Fruit fly (Drosophila melanogaster) whole organism, embryonic: ENCODE data around the gene CG42269.

ENCODE experiments used
- Adf1 ChIP-seq: fragments of 200-800 bp; sonication (Bioruptor generic); IDR thresholded peaks from 2 replicates; pipeline ENCODE4 v1.3.6; 2022; ENCODE audit warnings: missing biosample characterization, missing genetic modification characterization
- Asciz ChIP-seq: fragments of 200-800 bp; sonication (Bioruptor generic); optimal IDR thresholded peaks from 2 replicates; lab custom pipeline; 2017; ENCODE audit warnings: missing biosample characterization, mild to moderate bottlenecking, missing genetic modification characterization, missing genetic modification reagents
- BEAF-32 ChIP-seq: fragments of 200-800 bp; sonication (Bioruptor generic); optimal IDR thresholded peaks from 3 replicates; lab custom pipeline; 2017; ENCODE audit warnings: missing biosample characterization, missing genetic modification characterization, mild to moderate bottlenecking, moderate library complexity, missing genetic modification reagents
- CG10321 ChIP-seq: fragments of 200-800 bp; sonication (Bioruptor generic); IDR thresholded peaks from 2 replicates; pipeline ENCODE4 v1.3.6; 2022; ENCODE audit warnings: missing biosample characterization, missing genetic modification characterization
- CG11456 ChIP-seq: fragments of 200-800 bp; sonication (Bioruptor generic); IDR thresholded peaks from 3 replicates; pipeline ENCODE4 v1.3.6; 2022; ENCODE audit warnings: missing biosample characterization, missing genetic modification characterization
- CG12104 ChIP-seq: fragments of 200-800 bp; sonication (Bioruptor generic); optimal IDR thresholded peaks from 3 replicates; lab custom pipeline; 2016; ENCODE audit warnings: missing biosample characterization, missing genetic modification characterization
- CG12155 ChIP-seq: fragments of 200-800 bp; sonication (Bioruptor generic); optimal IDR thresholded peaks from 3 replicates; lab custom pipeline; 2016; ENCODE audit warnings: missing biosample characterization, missing genetic modification characterization
- CG12659 ChIP-seq: fragments of 200-800 bp; sonication (Bioruptor generic); optimal IDR thresholded peaks from 3 replicates; lab custom pipeline; 2017; ENCODE audit warnings: mild to moderate bottlenecking, missing biosample characterization, missing genetic modification reagents, missing genetic modification characterization
- CG13287 ChIP-seq: fragments of 200-800 bp; sonication (Bioruptor generic); IDR thresholded peaks from 2 replicates; pipeline ENCODE4 v1.3.6; 2022; ENCODE audit warnings: missing biosample characterization, missing genetic modification characterization; ENCODE audit not compliant: partially characterized antibody
- CG13424 ChIP-seq: fragments of 200-800 bp; sonication (Bioruptor generic); optimal IDR thresholded peaks from 2 replicates; lab custom pipeline; 2019; ENCODE audit warnings: missing biosample characterization, mild to moderate bottlenecking, missing genetic modification characterization, moderate library complexity
- CG15696 ChIP-seq: fragments of 200-800 bp; sonication (Bioruptor generic); optimal IDR thresholded peaks from 2 replicates; lab custom pipeline; 2019; ENCODE audit warnings: missing biosample characterization, mild to moderate bottlenecking, missing genetic modification characterization, moderate library complexity
- CG16779 ChIP-seq: fragments of 200-800 bp; sonication (Bioruptor generic); IDR thresholded peaks from 2 replicates; pipeline ENCODE4 v1.3.6; 2022; ENCODE audit warnings: missing biosample characterization, missing genetic modification characterization
- CG18262 ChIP-seq: fragments of 200-800 bp; optimal IDR thresholded peaks from 3 replicates; lab custom pipeline; 2019; ENCODE audit warnings: missing biosample characterization, mild to moderate bottlenecking, missing genetic modification characterization, moderate library complexity
- CG18599 ChIP-seq: fragments of 200-800 bp; sonication (Bioruptor generic); optimal IDR thresholded peaks from 3 replicates; lab custom pipeline; 2017; ENCODE audit warnings: missing biosample characterization, missing genetic modification characterization, mild to moderate bottlenecking, moderate library complexity, missing genetic modification reagents
- CG2678 ChIP-seq: fragments of 200-800 bp; sonication (Bioruptor generic); optimal IDR thresholded peaks from 3 replicates; lab custom pipeline; 2019; ENCODE audit warnings: missing biosample characterization, mild to moderate bottlenecking, missing genetic modification characterization, moderate library complexity
- CG31388 ChIP-seq: fragments of 200-800 bp; sonication (Bioruptor generic); optimal IDR thresholded peaks from 2 replicates; lab custom pipeline; 2016; ENCODE audit warnings: missing biosample characterization, missing genetic modification characterization
- CG3838 ChIP-seq: fragments of 200-800 bp; sonication (Bioruptor generic); optimal IDR thresholded peaks from 3 replicates; lab custom pipeline; 2016; ENCODE audit warnings: missing biosample characterization, missing genetic modification characterization
- CG4360 ChIP-seq: fragments of 200-800 bp; sonication (Bioruptor generic); IDR thresholded peaks from 2 replicates; pipeline ENCODE4 v1.3.6; 2022; ENCODE audit warnings: missing biosample characterization, missing genetic modification characterization
- CG4424 ChIP-seq: fragments of 200-800 bp; sonication (Bioruptor generic); optimal IDR thresholded peaks from 3 replicates; lab custom pipeline; 2016; ENCODE audit warnings: missing biosample characterization, missing genetic modification characterization
- CG5953 ChIP-seq: fragments of 200-800 bp; sonication (Bioruptor generic); IDR thresholded peaks from 2 replicates; pipeline ENCODE4 v1.3.6; 2022; ENCODE audit warnings: missing biosample characterization, missing genetic modification characterization
- CG6272 ChIP-seq: fragments of 200-800 bp; sonication (Bioruptor generic); IDR thresholded peaks from 2 replicates; pipeline ENCODE4 v1.3.6; 2022; ENCODE audit warnings: missing biosample characterization, missing genetic modification characterization
- CG6791 ChIP-seq: fragments of 200-800 bp; sonication (Bioruptor generic); IDR thresholded peaks from 3 replicates; pipeline ENCODE4 v1.3.6; 2022; ENCODE audit warnings: missing biosample characterization, missing genetic modification characterization; ENCODE audit not compliant: partially characterized antibody
- CG7372 ChIP-seq: fragments of 200-800 bp; sonication (Bioruptor generic); IDR thresholded peaks from 2 replicates; pipeline ENCODE4 v1.3.6; 2022; ENCODE audit warnings: missing biosample characterization, missing genetic modification characterization
- CG8359 ChIP-seq: fragments of 200-800 bp; sonication (Bioruptor generic); optimal IDR thresholded peaks from 2 replicates; lab custom pipeline; 2017; ENCODE audit warnings: missing biosample characterization, mild to moderate bottlenecking, missing genetic modification characterization, borderline replicate concordance
- CG8924 ChIP-seq: fragments of 200-800 bp; optimal IDR thresholded peaks from 3 replicates; lab custom pipeline; 2019; ENCODE audit warnings: missing biosample characterization, mild to moderate bottlenecking, missing genetic modification characterization, moderate library complexity
- CG9797 ChIP-seq: fragments of 200-800 bp; sonication (Bioruptor generic); optimal IDR thresholded peaks from 3 replicates; lab custom pipeline; 2018; ENCODE audit warnings: missing biosample characterization, mild to moderate bottlenecking, missing genetic modification characterization
- D ChIP-seq, 2 experiments: fragments of 200-800 bp in 1 of 2; fragments of >200 bp in 1 of 2; sonication (Bioruptor generic) in 1 of 2; optimal IDR thresholded peaks; 2 replicates in 1 of 2; 3 replicates in 1 of 2; lab custom pipeline; 2017; ENCODE audit warnings: mild to moderate bottlenecking in 1 of 2, missing biosample characterization in 1 of 2, missing genetic modification characterization in 1 of 2, missing genetic modification reagents in 1 of 2
- Dip3 ChIP-seq: fragments of 200-800 bp; sonication (Bioruptor generic); optimal IDR thresholded peaks from 3 replicates; lab custom pipeline; 2016; ENCODE audit warnings: missing biosample characterization, missing genetic modification characterization
- Doc2 ChIP-seq: fragments of 200-800 bp; sonication (Bioruptor generic); IDR thresholded peaks from 2 replicates; pipeline ENCODE4 v1.3.6; 2022; ENCODE audit warnings: missing biosample characterization, missing genetic modification characterization
- H2.0 ChIP-seq: fragments of 200-800 bp; sonication (Bioruptor generic); IDR thresholded peaks from 2 replicates; pipeline ENCODE4 v1.3.6; 2022; ENCODE audit warnings: missing biosample characterization, missing genetic modification characterization
- Myb ChIP-seq: fragments of 200-800 bp; sonication (Bioruptor generic); optimal IDR thresholded peaks from 2 replicates; lab custom pipeline; 2016; ENCODE audit warnings: missing biosample characterization, missing genetic modification characterization
- Nf-YB ChIP-seq: fragments of 200-800 bp; sonication (Bioruptor generic); optimal IDR thresholded peaks from 3 replicates; lab custom pipeline; 2019; ENCODE audit warnings: missing biosample characterization, mild to moderate bottlenecking, missing genetic modification characterization, moderate library complexity
- Sox100B ChIP-seq: fragments of 200-800 bp; sonication (Bioruptor generic); optimal IDR thresholded peaks from 3 replicates; lab custom pipeline; 2018; ENCODE audit warnings: missing biosample characterization, mild to moderate bottlenecking, missing genetic modification characterization
- YL-1 ChIP-seq: fragments of 200-800 bp; sonication (Bioruptor generic); optimal IDR thresholded peaks from 3 replicates; lab custom pipeline; 2017; ENCODE audit warnings: missing biosample characterization, mild to moderate bottlenecking, missing genetic modification characterization
- ab ChIP-seq: fragments of 200-800 bp; sonication (Bioruptor generic); optimal IDR thresholded peaks from 2 replicates; lab custom pipeline; 2016; ENCODE audit warnings: missing biosample characterization, missing genetic modification characterization
- aop ChIP-seq: fragments of 200-800 bp; sonication (Bioruptor generic); IDR thresholded peaks from 2 replicates; pipeline ENCODE4 v1.3.6; 2022; ENCODE audit warnings: missing biosample characterization, missing genetic modification characterization
- ap ChIP-seq: fragments of 200-800 bp; sonication (Bioruptor generic); IDR thresholded peaks from 2 replicates; pipeline ENCODE4 v1.3.6; 2022; ENCODE audit warnings: missing biosample characterization, missing genetic modification characterization
- ci ChIP-seq: fragments of 200-800 bp; sonication (Bioruptor generic); IDR thresholded peaks from 3 replicates; pipeline ENCODE4 v1.3.6; 2022; ENCODE audit warnings: missing biosample characterization, missing genetic modification characterization
- crol ChIP-seq: fragments of 200-800 bp; sonication (Bioruptor generic); IDR thresholded peaks from 2 replicates; pipeline ENCODE4 v1.3.6; 2022; ENCODE audit warnings: missing biosample characterization, missing genetic modification characterization
- gcm2 ChIP-seq: fragments of 200-800 bp; sonication (Bioruptor generic); optimal IDR thresholded peaks from 2 replicates; lab custom pipeline; 2016; ENCODE audit warnings: missing biosample characterization, missing genetic modification characterization
- hth ChIP-seq: fragments of >200 bp; optimal IDR thresholded peaks from 2 replicates; lab custom pipeline; 2017; ENCODE audit warnings: inconsistent platforms
- oc ChIP-seq: fragments of 200-800 bp; sonication (Bioruptor generic); optimal IDR thresholded peaks from 2 replicates; lab custom pipeline; 2018; ENCODE audit warnings: missing biosample characterization, mild to moderate bottlenecking, missing genetic modification characterization, moderate library complexity
- pho ChIP-seq: fragments of 200-800 bp; sonication (Bioruptor generic); optimal IDR thresholded peaks from 2 replicates; lab custom pipeline; 2016; ENCODE audit warnings: missing biosample characterization, missing genetic modification characterization
- psq ChIP-seq: fragments of 200-800 bp; sonication (Bioruptor generic); optimal IDR thresholded peaks from 2 replicates; lab custom pipeline; 2017; ENCODE audit warnings: missing biosample characterization, missing genetic modification characterization
- ro ChIP-seq: fragments of 200-800 bp; sonication (Bioruptor generic); IDR thresholded peaks from 2 replicates; pipeline ENCODE4 v1.3.6; 2022; ENCODE audit warnings: missing biosample characterization, missing genetic modification characterization
- scrt ChIP-seq: fragments of 200-800 bp; sonication (Bioruptor generic); optimal IDR thresholded peaks from 2 replicates; lab custom pipeline; 2018; ENCODE audit warnings: missing biosample characterization, mild to moderate bottlenecking, missing genetic modification characterization, moderate library complexity
- shn ChIP-seq: fragments of 200-800 bp; sonication (Bioruptor generic); optimal IDR thresholded peaks from 3 replicates; lab custom pipeline; 2016; ENCODE audit warnings: missing biosample characterization, missing genetic modification characterization
- sim ChIP-seq: fragments of 200-800 bp; sonication (Bioruptor generic); IDR thresholded peaks from 2 replicates; pipeline ENCODE4 v1.3.6; 2022; ENCODE audit warnings: missing biosample characterization, missing genetic modification characterization
- sr ChIP-seq: fragments of 200-800 bp; sonication (Bioruptor generic); IDR thresholded peaks from 3 replicates; pipeline ENCODE4 v1.3.6; 2022; ENCODE audit warnings: missing biosample characterization, missing genetic modification characterization
- wdn ChIP-seq: fragments of 200-800 bp; sonication (Bioruptor generic); IDR thresholded peaks from 2 replicates; pipeline ENCODE4 v1.3.6; 2022; ENCODE audit warnings: missing biosample characterization, missing genetic modification characterization

Gene CG42269

dm6 chr3L:6094697-6095096 is 28.6 kb downstream of the CG42269 start, which contains the start of the genes CG10467 and loj (continued):
- TF ChIP-seq CG2678, result peak; percentile 95
- TF ChIP-seq CG13424 (tag; lab: Kevin White, UChicago), result peak; percentile 98
- TF ChIP-seq sim, result peak; percentile 71; the same call in 1 of the 2 replicates
- TF ChIP-seq wdn (GFP tag; lab: Robert Waterston, UW), result peak; percentile 93
- peak; percentile 67 for TF ChIP-seq CG8359 (GFP tag; lab: Kevin White, UChicago)
- TF ChIP-seq CG15696 (tag; lab: Kevin White, UChicago), result peak; percentile 98
- peak; percentile 77; the same call in 1 of the 2 replicates for TF ChIP-seq aop (GFP tag; lab: Robert Waterston, UW)
- TF ChIP-seq CG8924 (tag; lab: Kevin White, UChicago), result peak; percentile 96
- TF ChIP-seq Dip3, result peak; percentile 84
- TF ChIP-seq gcm2 (GFP tag; lab: Kevin White, UChicago), result peak; percentile 37
- no peak for TF ChIP-seq hth (lab: Kevin White, UChicago)
- peak; percentile 88 for TF ChIP-seq Sox100B (GFP tag; lab: Kevin White, UChicago)
- peak; percentile 86; the same call in 1 of the 2 replicates for TF ChIP-seq CG5953 (GFP tag; lab: Robert Waterston, UW)
- TF ChIP-seq CG9797 (GFP tag; lab: Kevin White, UChicago), result peak; percentile 47
- peak; percentile 88 for TF ChIP-seq Doc2 (GFP tag; lab: Robert Waterston, UW)
- peak; percentile 87 for TF ChIP-seq Asciz
- peak; percentile 96 for TF ChIP-seq CG12659
- peak; percentile 82 for TF ChIP-seq CG13287 (GFP tag; lab: Robert Waterston, UW)
- peak; percentile 86 for TF ChIP-seq CG3838
- TF ChIP-seq oc (tag; lab: Kevin White, UChicago), result peak; percentile 94
- no peak for TF ChIP-seq D (optimal IDR thresholded peaks at IDR 0.05; lab: Kevin White, UChicago)
- peak; percentile 91 for TF ChIP-seq D (GFP tag; optimal IDR thresholded peaks at IDR 0.05; lab: Kevin White, UChicago)
- peak; percentile 55; the same call in 1 of the 3 replicates for TF ChIP-seq CG6791
- peak; percentile 53 for TF ChIP-seq CG4360
- peak; percentile 56 for TF ChIP-seq ab (GFP tag; lab: Kevin White, UChicago)
- TF ChIP-seq CG12104 (GFP tag; lab: Kevin White, UChicago), result peak; percentile 93
- peak; percentile 76 for TF ChIP-seq shn (GFP tag; lab: Kevin White, UChicago)
- TF ChIP-seq CG6272 (GFP tag; lab: Robert Waterston, UW), result peak; percentile 98
- peak; percentile 82 for TF ChIP-seq Nf-YB (GFP tag; lab: Kevin White, UChicago)
- TF ChIP-seq pho (GFP tag; lab: Kevin White, UChicago), result peak; percentile 85
- peak; percentile 64 for TF ChIP-seq Myb
- peak; percentile 79 for TF ChIP-seq Adf1 (GFP tag; lab: Robert Waterston, UW)
- TF ChIP-seq H2.0 (GFP tag; lab: Robert Waterston, UW), result peak; percentile 97
- TF ChIP-seq ap (GFP tag; lab: Robert Waterston, UW), result peak; percentile 92
- peak; percentile 93 for TF ChIP-seq CG31388 (GFP tag; lab: Kevin White, UChicago)
- peak; percentile 57; the same call in 1 of the 2 replicates for TF ChIP-seq CG10321 (GFP tag; lab: Robert Waterston, UW)
- TF ChIP-seq scrt, result peak; percentile 98
- peak; percentile 98 for TF ChIP-seq CG11456
- peak; percentile 92 for TF ChIP-seq CG18262 (tag; lab: Kevin White, UChicago)
- peak; percentile 47; the same call in 1 of the 2 replicates for TF ChIP-seq crol (GFP tag; lab: Robert Waterston, UW)
- peak; percentile 91 for TF ChIP-seq psq
- TF ChIP-seq CG4424, result peak; percentile 97
- TF ChIP-seq ci (GFP tag; lab: Robert Waterston, UW), result peak; percentile 94
- peak; percentile 91 for TF ChIP-seq ro
- peak; percentile 85 for TF ChIP-seq BEAF-32 (GFP tag; lab: Kevin White, UChicago)
- peak; percentile 94 for TF ChIP-seq CG18599 (GFP tag; lab: Kevin White, UChicago)
- TF ChIP-seq YL-1, result peak; percentile 92
- TF ChIP-seq sr (GFP tag; lab: Robert Waterston, UW), result peak; percentile 63; the same call in 1 of the 3 replicates
- peak; percentile 96 for TF ChIP-seq CG12155 (GFP tag; lab: Kevin White, UChicago)
- TF ChIP-seq CG7372, result peak; percentile 97
- peak; percentile 88 for TF ChIP-seq CG16779
